Fruit fly (Drosophila melanogaster): ENCODE measurements around the gene CTCF.

CTCF gene

DNA sequence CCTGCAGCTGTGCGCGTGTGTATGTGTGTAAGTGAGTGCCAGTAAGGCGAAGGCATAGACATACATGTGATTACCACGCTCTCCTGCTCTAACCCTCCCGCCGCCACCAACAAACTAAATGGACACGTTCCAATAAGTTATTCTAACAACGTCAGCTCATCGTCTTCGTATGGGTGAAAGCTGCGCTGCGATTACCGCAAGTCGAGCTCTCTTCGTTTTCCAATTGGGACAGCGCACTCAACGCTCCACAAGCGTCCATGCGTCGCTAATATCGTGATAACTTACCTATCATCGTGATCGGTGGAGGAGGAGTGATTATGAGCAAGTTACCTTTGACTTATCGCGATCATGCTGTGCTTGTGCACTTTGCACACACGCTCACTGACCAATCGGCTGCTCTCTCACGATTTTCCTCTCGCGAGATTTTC lies 4.6 kb upstream of the CTCF start (continued):
- TF ChIP-seq CG5953 (GFP tag; IDR thresholded peaks at IDR 0.05) (no peak), CG8765 (GFP tag; IDR thresholded peaks at IDR 0.05) (no peak), grn (GFP tag; optimal IDR thresholded peaks at IDR 0.05) (peak; percentile 94), CG14860 (GFP tag; IDR thresholded peaks at IDR 0.05; ENCODE audit: partially characterized antibody) (no peak), cg (GFP tag; optimal IDR thresholded peaks at IDR 0.05) (peak; percentile 86), CG7987 (GFP tag; optimal IDR thresholded peaks at IDR 0.05) (peak; percentile 4), CG4820 (GFP tag; optimal IDR thresholded peaks at IDR 0.05) (peak; percentile 98), pan (optimal IDR thresholded peaks at IDR 0.05) (no peak), pan (GFP tag; optimal IDR thresholded peaks at IDR 0.05 in 1 of 2, IDR thresholded peaks at IDR 0.05 in 1 of 2) (peak in 1 of 2 experiments; percentile 56), slou (GFP tag; optimal IDR thresholded peaks at IDR 0.05) (no peak), ttk (GFP tag; IDR thresholded peaks at IDR 0.05) (no peak), CG4424 (GFP tag; optimal IDR thresholded peaks at IDR 0.05) (no peak), CG1024 (GFP tag; IDR thresholded peaks at IDR 0.05) (peak; percentile 46; the same call in 1 of the 2 replicates), Nf-YA (GFP tag; IDR thresholded peaks at IDR 0.05) (no peak), ap (GFP tag; IDR thresholded peaks at IDR 0.05) (no peak), cas (GFP tag; IDR thresholded peaks at IDR 0.05) (no peak), CG4328 (GFP tag; optimal IDR thresholded peaks at IDR 0.05) (no peak), HLH3B (GFP tag; IDR thresholded peaks at IDR 0.05) (peak; percentile 58; the same call in 1 of the 2 replicates), stwl (tag; optimal IDR thresholded peaks at IDR 0.05) (no peak), Dad (GFP tag; optimal IDR thresholded peaks at IDR 0.05) (peak; percentile 23), ems (GFP tag; optimal IDR thresholded peaks at IDR 0.05) (no peak), CG18619 (GFP tag; optimal IDR thresholded peaks at IDR 0.05) (no peak), Ptx1 (GFP tag; IDR thresholded peaks at IDR 0.05) (0 out of 2 replicates have a peak, but pooled peaks have one; percentile 20), Xrp1 (GFP tag; IDR thresholded peaks at IDR 0.05) (0 out of 2 replicates have a peak, but pooled peaks have one; percentile 28), CG14050 (GFP tag; IDR thresholded peaks at IDR 0.05) (no peak), gce (GFP tag; IDR thresholded peaks at IDR 0.05) (peak; percentile 47; the same call in 1 of the 3 replicates), CG8290 (GFP tag; optimal IDR thresholded peaks at IDR 0.05) (no peak), CG8290 (tag; optimal IDR thresholded peaks at IDR 0.05) (peak in 1 of 2 experiments; percentile 8), CG18011 (GFP tag; optimal IDR thresholded peaks at IDR 0.05) (no peak), NFAT (GFP tag; IDR thresholded peaks at IDR 0.05) (no peak), CG10431 (GFP tag; optimal IDR thresholded peaks at IDR 0.05) (peak; percentile 99), CG12391 (tag; optimal IDR thresholded peaks at IDR 0.05) (no peak), CG11723 (GFP tag; optimal IDR thresholded peaks at IDR 0.05) (no peak), Rfx (GFP tag; IDR thresholded peaks at IDR 0.05) (0 out of 2 replicates have a peak, but pooled peaks have one; percentile 25), CG12071 (GFP tag; optimal IDR thresholded peaks at IDR 0.05) (peak; percentile 76), pros (GFP tag; optimal IDR thresholded peaks at IDR 0.05) (peak; percentile 69), CG3995 (GFP tag; optimal IDR thresholded peaks at IDR 0.05) (peak; percentile 75), Rx (GFP tag; IDR thresholded peaks at IDR 0.05) (no peak), CG1647 (GFP tag; optimal IDR thresholded peaks at IDR 0.05) (no peak), Nf-YB (GFP tag; optimal IDR thresholded peaks at IDR 0.05) (peak; percentile 29), sqz (GFP tag; optimal IDR thresholded peaks at IDR 0.05) (peak; percentile 67), CG8359 (GFP tag; optimal IDR thresholded peaks at IDR 0.05; ENCODE audit: borderline replicate concordance) (no peak), nom (GFP tag; optimal IDR thresholded peaks at IDR 0.05) (peak; percentile 57), hkb (optimal IDR thresholded peaks at IDR 0.05) (no peak), hkb (GFP tag; IDR thresholded peaks at IDR 0.05) (peak; percentile 88), D (optimal IDR thresholded peaks at IDR 0.05) (no peak), D (GFP tag; optimal IDR thresholded peaks at IDR 0.05) (no peak), az2 (GFP tag; optimal IDR thresholded peaks at IDR 0.05) (no peak), schlank (tag; optimal IDR thresholded peaks at IDR 0.05) (no peak), mld (GFP tag; IDR thresholded peaks at IDR 0.05; ENCODE audit: partially characterized antibody) (no peak), Hr78 (GFP tag; optimal IDR thresholded peaks at IDR 0.05) (peak in 1 of 2 experiments; percentile 95), Neu2 (GFP tag; optimal IDR thresholded peaks at IDR 0.05; ENCODE audit: borderline replicate concordance) (no peak)
